Worm (Caenorhabditis elegans): ENCODE data around the gene unc-5.
"Not testable (repeated sequence)": the region's sequence is repeated elsewhere in the genome, so short reads cannot be mapped to it uniquely, and the experiment has no call there.

The unc-5 gene

DNA sequence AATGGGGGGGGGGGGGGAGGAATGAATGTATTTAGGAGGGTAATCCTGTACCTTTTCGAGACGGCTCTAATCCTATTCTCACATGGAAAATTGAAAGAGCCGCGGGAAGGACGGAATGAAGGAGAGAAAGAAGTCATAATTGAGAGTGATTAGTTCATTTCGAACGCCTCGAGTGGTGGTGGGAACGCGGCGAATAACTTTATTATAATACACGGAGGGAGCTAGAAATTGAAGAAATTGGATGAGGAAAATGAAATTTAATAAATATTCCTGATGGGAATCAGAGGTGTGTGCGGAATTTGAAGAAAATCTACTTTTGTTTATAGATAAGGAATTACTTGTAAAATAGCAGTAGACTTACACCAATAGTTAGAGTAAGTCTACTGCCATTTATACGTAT is 5.4 kb upstream of the unc-5 start:
- TF ChIP-seq unc-62 (GFP tag; optimal IDR thresholded peaks at IDR 0.05): no peak

DNA sequence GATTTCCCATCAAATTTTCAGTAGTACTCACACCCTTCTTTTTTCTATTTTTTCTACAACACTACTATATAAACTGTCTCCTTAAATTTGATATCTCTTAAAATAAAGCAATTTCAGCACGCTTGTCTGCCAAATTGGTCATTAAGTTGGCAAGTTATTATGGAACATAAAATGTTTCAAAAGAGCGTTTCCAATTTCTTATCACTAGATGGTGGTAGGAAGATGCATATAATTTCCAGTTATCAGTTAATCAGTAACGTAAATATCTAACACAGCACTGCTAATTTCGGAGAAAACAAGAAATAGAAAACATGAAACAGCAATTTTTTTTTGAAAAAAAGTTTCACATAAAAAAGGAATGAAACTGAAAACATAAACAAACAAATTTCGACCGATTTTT is 2.8 kb upstream of the unc-5 start:
- TF ChIP-seq unc-62 (GFP tag; optimal IDR thresholded peaks at IDR 0.05): no peak

DNA sequence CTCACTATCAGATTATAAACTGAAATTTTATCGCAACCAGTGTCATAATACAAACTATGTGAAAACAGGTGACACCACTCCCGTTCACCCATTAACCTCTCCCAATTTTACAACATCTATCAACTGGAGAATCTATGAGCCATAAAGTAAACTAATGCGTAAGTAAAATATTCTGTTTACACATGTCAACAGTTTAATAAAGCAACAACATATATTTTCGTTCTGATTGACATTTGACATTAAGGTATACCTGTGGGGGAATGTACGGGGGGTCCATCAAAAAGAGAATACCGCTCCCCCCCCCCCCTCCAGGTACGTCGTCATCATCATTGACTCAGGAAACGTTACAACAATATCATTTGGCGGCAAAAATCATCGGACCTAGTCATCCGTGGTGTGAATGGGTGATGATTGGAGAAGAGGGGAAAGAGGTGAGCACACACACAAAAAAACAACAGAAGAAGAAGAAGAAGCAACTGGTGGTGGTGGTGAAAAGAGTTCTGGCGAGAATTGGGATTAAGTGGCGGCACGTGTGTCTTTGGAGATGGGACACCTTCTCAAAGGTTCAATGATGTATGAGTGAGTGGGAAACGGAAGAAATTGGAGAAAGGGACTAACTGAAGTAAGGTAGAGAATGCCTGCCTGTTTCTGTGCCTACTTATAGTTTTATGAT is 1.3 kb downstream of the unc-5 start:
- TF ChIP-seq unc-62 (GFP tag; optimal IDR thresholded peaks at IDR 0.05): no peak

DNA sequence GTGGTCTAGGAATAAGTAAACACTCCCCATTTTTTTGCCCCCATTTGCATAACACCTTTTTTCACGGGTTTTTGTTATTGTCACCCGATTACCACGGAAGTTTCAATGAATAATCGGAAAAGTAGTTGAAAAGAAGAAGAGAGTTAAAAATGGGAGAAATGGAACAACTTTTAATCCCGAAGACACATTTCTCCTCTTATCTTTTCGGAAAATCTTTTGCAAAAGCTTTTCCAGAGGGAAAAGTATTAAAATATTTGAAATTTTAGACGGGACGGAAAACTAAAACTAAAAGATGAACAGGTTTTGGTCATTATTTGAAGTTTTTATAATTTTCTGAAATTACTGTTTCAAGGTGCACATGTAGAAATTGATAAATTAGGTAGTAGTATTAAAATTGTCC is 9.1 kb downstream of the unc-5 start:
- TF ChIP-seq unc-62 (GFP tag; optimal IDR thresholded peaks at IDR 0.05): no peak

DNA sequence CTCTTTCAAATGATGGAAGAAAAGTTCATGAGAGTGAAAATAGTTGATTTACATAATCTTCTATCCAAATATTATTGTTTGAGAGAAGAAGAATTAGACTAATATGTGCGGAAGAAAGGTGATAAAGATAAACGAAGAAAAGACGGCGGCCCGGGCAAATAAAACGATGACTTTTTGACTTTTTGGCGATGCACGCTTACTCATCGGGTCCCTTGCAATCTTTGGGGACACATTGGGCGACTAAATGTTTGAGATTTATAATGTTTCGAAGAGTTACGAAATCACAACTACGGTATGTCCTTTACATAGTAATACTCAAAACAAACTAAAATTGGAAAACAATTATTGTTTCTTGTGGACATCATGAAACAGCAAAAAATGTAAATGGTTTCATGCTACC is 13.3 kb downstream of the unc-5 start:
- TF ChIP-seq unc-62 (GFP tag; optimal IDR thresholded peaks at IDR 0.05): no peak

DNA sequence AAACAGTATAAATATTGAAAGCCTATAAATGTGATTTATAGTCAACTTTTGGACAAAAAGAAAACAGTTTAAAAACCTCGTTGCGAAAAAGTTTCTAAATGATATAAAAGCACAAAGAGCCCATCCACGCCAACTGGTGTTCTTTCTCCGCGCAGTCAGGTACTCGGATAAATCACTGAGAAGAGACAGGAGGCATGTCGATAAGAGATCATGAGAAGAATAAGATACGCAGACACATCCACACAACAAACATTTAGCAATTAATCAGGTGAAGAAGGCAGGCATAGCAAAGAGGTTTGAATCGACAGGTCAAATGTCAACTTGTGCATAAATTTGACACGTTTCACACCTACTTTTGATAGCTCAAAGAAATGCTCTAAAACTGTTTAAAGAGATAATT is 20.4 kb downstream of the unc-5 start:
- no peak for TF ChIP-seq unc-62 (GFP tag; optimal IDR thresholded peaks at IDR 0.05)

DNA sequence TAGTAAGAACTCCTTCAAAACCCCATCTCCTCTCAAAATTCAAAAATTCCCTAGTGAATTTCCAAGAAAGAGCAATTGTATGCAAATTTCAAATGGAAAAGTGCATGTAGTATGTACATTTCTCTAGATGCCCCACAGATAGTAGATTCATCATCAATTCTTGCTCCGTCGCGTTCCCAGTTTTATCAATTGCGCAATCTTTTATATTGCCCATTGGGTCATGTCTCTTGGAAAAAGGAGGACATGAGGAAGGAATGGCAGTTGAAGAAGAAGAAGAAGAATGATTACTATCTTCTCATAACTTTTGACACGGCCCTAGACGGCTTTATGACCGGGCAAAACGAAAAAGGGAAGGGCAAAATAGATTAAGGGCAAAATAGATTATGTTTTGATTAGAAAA is 21.5 kb downstream of the unc-5 start:
- TF ChIP-seq unc-62 (GFP tag; optimal IDR thresholded peaks at IDR 0.05): no peak

DNA sequence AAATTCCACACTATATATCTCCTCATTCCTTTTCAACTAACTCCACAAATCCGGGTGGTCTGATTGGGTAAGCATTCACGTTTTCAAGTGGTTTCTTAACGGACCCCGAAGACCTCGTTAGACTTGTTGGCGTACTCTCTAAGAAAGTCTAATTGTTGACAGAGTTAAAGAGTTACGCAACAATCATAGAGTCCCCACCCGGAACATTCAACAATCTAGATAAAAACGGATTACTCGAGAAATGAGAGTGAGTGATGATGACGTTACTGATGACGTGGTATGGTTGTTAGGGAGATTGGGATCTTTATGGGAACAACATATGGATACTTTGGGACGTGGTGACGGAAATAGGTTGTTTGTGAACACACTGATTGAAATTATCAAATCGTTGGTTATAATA is 25.5 kb downstream of the unc-5 start:
- TF ChIP-seq unc-62 (GFP tag; optimal IDR thresholded peaks at IDR 0.05): no peak

DNA sequence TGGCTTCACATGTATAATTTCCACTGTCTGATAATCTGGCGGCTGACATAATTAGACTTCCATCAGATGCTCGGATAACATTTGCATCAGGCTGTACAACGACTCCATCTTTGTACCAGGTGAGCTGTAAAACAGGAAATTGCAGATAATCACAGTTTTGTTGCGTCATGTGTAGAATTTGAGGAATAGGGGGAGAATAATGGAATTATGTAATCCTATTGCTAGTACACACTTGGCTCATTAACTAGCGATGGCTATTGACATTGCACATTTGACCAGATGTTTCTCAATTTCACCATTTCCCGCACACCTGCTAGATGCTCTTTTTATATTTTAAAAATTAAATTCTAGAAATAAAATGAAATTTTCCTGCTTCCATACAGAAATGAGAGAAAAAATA is 26.7 kb downstream of the unc-5 start:
- no peak for TF ChIP-seq unc-62 (GFP tag; optimal IDR thresholded peaks at IDR 0.05)

DNA sequence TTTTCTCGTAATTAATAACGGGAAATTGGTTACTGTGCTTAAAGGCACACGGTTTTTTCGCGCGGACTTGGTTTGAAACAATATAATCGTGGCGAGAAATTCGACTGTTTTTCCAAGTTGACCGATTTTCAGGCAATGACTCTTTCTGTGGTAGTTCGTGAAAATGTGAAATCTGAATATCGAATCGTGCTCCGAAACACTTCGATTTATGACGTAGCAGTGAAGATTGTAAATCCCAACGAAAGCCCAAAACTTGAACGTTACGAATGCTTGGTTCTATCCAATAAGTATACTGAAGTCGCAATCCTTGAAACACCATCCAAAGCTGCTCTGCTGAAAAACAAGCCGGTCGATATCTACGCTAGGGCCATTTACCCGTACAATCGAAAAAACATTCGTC is 34.0 kb downstream of the unc-5 start:
- TF ChIP-seq unc-62 (GFP tag; optimal IDR thresholded peaks at IDR 0.05): no peak

DNA sequence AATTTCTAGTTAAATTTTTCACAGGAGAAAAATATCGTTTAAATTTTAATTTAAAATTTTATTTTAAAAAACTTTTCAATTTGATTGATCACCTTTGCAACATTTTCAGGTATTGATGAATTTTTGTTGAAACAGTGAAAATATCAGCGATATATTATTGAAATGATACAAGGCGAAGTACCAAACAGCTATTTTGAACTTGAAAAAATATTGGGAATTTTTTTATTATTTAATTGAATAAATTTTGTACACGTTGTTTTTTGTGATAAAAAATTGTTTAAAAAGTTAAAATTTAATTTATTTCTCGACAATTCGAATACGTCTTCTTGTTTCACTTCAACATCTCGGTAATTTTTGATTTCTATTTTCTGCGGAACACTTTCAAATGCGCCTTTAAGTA is 34.4 kb downstream of the unc-5 start, which contains the start of gene B0273.1:
Gene B0273.1 (plus strand): TSS at position 301 of the 400 bp plus-strand sequence.
- TF ChIP-seq unc-62 (GFP tag; optimal IDR thresholded peaks at IDR 0.05): no peak

DNA sequence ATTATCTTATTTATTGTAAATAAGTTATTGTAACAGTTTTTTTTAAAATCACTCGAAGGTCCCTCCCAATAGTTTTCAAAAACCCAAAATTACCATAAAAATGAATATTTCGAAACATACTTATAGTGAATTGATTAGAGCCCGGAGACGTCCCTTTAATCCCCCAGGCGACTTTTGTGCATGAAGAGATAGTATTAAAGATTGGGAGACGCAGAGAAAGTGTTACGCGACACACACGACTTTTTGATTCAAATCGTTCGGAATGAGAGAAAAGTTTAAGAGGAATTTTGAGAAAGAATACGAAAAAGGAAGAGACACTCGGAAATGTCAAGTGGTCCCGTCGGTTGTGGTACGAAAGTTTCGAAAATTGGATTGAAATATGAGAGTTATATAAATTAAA is 35.0 kb downstream of the unc-5 start:
- TF ChIP-seq unc-62 (GFP tag; optimal IDR thresholded peaks at IDR 0.05): no peak

DNA sequence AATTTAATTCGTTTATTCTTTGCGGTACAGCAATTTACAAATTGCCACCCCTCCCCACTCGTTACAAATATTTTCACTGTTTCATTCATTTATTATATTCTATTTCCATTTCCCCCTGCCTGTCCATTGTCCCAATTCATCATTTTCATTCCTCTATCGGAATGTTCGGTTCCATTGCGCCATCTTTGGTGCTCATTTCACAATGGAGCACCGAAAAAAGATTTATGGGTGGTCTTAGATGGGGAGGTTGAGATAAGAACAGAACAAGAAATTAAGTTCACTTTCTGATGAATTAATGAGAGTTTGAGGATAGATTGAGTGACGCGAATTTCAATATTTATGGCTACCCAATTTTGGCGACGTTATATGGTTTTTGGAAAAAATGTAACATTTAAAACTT is 35.9 kb downstream of the unc-5 start:
- no peak for TF ChIP-seq unc-62 (GFP tag; optimal IDR thresholded peaks at IDR 0.05)

DNA sequence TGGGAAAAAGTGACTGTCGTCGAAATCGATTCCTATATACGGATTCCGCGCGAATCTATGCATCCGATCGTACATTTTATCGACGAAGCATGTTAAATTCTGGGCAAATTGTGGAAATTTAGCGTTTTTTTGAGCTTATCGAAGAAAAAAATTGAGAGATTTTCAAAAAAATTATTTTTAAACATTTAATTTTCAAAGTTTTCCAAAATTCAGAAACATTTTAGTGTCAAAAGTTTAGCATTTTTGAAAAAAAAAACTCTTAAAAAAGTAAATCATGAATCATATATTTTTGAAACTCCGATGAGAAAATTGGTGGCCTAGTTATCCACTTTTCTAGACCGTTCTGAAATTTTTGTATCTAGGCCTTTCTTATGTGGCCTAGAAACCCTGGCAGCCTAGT is 37.1 kb downstream of the unc-5 start, which contains the start of gene B0273.115:
Gene B0273.115 (minus strand): TSS at position 101 of the 400 bp plus-strand sequence.
- TF ChIP-seq unc-62 (GFP tag; optimal IDR thresholded peaks at IDR 0.05): not testable (repeated sequence)

DNA sequence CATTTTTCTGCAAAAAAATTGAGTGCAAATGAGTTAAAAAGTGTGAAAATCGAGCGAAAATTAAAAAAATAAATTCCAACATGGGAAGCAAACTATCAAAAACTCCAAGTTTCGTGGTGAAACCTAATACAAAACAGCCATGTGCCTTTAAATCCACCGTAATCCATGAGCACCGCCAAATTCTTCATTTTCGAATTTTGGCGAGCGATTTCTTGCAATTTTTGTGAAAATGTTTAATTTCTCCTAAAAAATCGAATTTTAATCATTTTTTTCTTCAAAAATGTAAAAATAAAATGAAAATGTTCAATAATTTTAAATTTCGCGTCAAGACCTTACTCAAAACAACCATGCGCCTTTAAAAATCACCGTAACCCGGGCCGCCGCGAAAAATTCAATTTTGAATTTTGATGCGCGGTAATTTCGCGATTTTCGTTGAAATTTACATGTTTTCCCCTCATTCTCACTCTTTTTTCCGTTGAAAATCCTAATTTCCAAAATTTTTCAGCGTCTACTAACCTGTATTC is 41.9 kb downstream of the unc-5 start, which contains the start of the genes snpc-3.1 and puf-7:
Gene snpc-3.1 (minus strand): TSS at position 51 of the 524 bp plus-strand sequence.
Gene puf-7 (plus strand): TSS at position 506 of the 524 bp plus-strand sequence.
- not testable (repeated sequence) for TF ChIP-seq unc-62 (GFP tag; optimal IDR thresholded peaks at IDR 0.05)

DNA sequence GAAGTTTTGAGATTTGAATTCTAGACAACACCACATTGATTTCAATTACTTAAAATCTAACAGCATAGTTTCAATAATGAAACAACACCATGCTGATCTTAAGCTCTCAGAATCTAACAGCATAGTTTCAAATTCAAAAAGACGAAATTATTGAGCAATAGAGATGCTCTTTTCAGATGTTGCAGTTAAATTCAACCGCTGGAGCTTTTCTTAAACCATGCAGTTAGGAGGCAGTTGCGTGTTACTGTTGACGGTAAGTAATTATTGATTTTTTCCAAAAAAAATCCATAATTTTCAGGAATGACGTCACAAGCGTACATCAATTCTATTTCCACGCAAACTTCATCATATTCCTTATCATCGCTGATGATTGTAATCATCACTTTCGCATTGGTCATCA is 45.4 kb downstream of the unc-5 start, which contains the start of gene T11F8.5:
Gene T11F8.5 (plus strand): TSS at position 301 of the 400 bp plus-strand sequence.
- TF ChIP-seq unc-62 (GFP tag; optimal IDR thresholded peaks at IDR 0.05): no peak

DNA sequence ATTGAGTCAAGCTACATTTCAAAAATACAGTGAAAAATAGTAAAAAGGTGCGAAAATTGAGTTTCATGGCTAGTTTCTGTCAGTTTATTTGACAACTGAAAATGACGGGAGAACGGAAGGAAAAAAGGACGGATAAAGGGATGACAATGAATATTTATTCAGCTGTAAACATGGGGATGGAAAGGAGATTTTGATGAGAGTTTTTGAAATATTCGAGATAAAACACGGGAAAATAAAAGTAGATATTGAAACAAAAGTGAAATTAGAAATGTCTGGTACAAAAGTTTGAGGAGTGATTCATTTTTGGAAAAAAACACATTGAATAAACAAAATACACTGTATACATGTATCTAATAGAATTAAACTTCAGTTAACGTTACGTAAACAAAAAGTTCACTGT is 45.9 kb downstream of the unc-5 start, which contains the start of gene T11F8.12:
Gene T11F8.12 (minus strand): TSS at position 101 of the 400 bp plus-strand sequence.
- TF ChIP-seq unc-62 (GFP tag; optimal IDR thresholded peaks at IDR 0.05): no peak

Measured in whole organism, dauer.